Worm (Caenorhabditis elegans) whole organism, L1 larva: Measurements from ENCODE around the gene srv-34.
"Not testable (repeated sequence)": the region's sequence is repeated elsewhere in the genome, so short reads cannot be mapped to it uniquely, and the experiment has no call there.

Source experiments
- C16A3.4 ChIP-seq: fragments of 150-350 bp; optimal IDR thresholded peaks from 2 replicates; lab custom pipeline; 2014; ENCODE audit warnings: missing biosample characterization, missing genetic modification characterization
- C34B4.2 ChIP-seq: sonication (generic microtip); optimal IDR thresholded peaks from 2 replicates; lab custom pipeline; 2017; ENCODE audit warnings: mild to moderate bottlenecking, missing genetic modification characterization, missing compliant biosample characterization
- F16B12.6 ChIP-seq: fragments of 150-350 bp; optimal IDR thresholded peaks from 2 replicates; lab custom pipeline; 2014; ENCODE audit warnings: missing biosample characterization, missing genetic modification characterization
- alr-1 ChIP-seq: fragments of 200-800 bp; sonication (Bioruptor generic); optimal IDR thresholded peaks from 2 replicates; lab custom pipeline; 2018; ENCODE audit warnings: borderline replicate concordance, mild to moderate bottlenecking, missing genetic modification characterization, missing compliant biosample characterization
- ceh-8 ChIP-seq: fragments of 200-800 bp; sonication (Bioruptor generic); optimal IDR thresholded peaks from 2 replicates; lab custom pipeline; 2018; ENCODE audit warnings: mild to moderate bottlenecking, missing genetic modification characterization, moderate library complexity, missing compliant biosample characterization
- ceh-88 ChIP-seq: fragments of 200-800 bp; sonication (Bioruptor generic); IDR thresholded peaks from 2 replicates; pipeline ENCODE4 v1.3.6; 2022; ENCODE audit warnings: missing genetic modification characterization, missing compliant biosample characterization
- ceh-90 ChIP-seq: sonication (generic microtip); optimal IDR thresholded peaks from 2 replicates; lab custom pipeline; 2016; ENCODE audit warnings: missing genetic modification characterization, missing compliant biosample characterization
- dpl-1 ChIP-seq, 3 experiments: fragments of 150-350 bp in 2 of 3; sonication (generic microtip) in 1 of 3; optimal IDR thresholded peaks; 2 replicates each; lab custom pipeline; 2014 to 2017; ENCODE audit warnings: missing biosample characterization in 3 of 3, missing genetic modification characterization in 3 of 3, missing genetic modification reagents in 3 of 3
- dsc-1 ChIP-seq: sonication (generic microtip); optimal IDR thresholded peaks from 2 replicates; lab custom pipeline; 2016; ENCODE audit warnings: mild to moderate bottlenecking, missing genetic modification characterization, missing compliant biosample characterization
- efl-1 ChIP-seq, 4 experiments: fragments of 150-350 bp; optimal IDR thresholded peaks in 3 of 4; peaks in 1 of 4; 1 replicate in 1 of 4; 2 replicates in 3 of 4; lab custom pipeline; 2014; ENCODE audit warnings: missing biosample characterization in 2 of 4, missing genetic modification characterization in 2 of 4, missing genetic modification reagents in 2 of 4
- elt-3 ChIP-seq, 6 experiments: fragments of 150-350 bp in 1 of 6; sonication (generic microtip); optimal IDR thresholded peaks; 2 replicates each; lab custom pipeline; 2017 to 2018; ENCODE audit warnings: missing biosample characterization in 6 of 6, missing genetic modification characterization in 6 of 6, inconsistent platforms in 1 of 6
- fkh-8 ChIP-seq: sonication (generic microtip); optimal IDR thresholded peaks from 2 replicates; lab custom pipeline; 2016; ENCODE audit warnings: mild to moderate bottlenecking, missing genetic modification characterization, missing compliant biosample characterization
- fos-1 ChIP-seq: fragments of 150-350 bp; optimal IDR thresholded peaks from 2 replicates; lab custom pipeline; 2014; ENCODE audit warnings: missing biosample characterization, missing genetic modification characterization
- grh-1 ChIP-seq: fragments of 200-800 bp; sonication (Bioruptor generic); IDR thresholded peaks from 2 replicates; pipeline ENCODE4 v1.3.6; 2022; ENCODE audit warnings: missing genetic modification reagents, missing genetic modification characterization, missing compliant biosample characterization
- hlh-17 ChIP-seq: fragments of 200-800 bp; sonication (Bioruptor generic); optimal IDR thresholded peaks from 2 replicates; lab custom pipeline; 2018; ENCODE audit warnings: missing genetic modification characterization, mild to moderate bottlenecking, missing compliant biosample characterization, moderate library complexity, borderline replicate concordance
- hlh-4 ChIP-seq: sonication (generic microtip); optimal IDR thresholded peaks from 2 replicates; lab custom pipeline; 2016; ENCODE audit warnings: mild to moderate bottlenecking, missing genetic modification characterization, missing compliant biosample characterization
- irx-1 ChIP-seq: sonication (generic microtip); optimal IDR thresholded peaks from 2 replicates; lab custom pipeline; 2016; ENCODE audit warnings: missing genetic modification characterization, missing compliant biosample characterization
- lin-13 ChIP-seq: fragments of 150-350 bp; optimal IDR thresholded peaks from 2 replicates; lab custom pipeline; 2014; ENCODE audit warnings: missing biosample characterization, missing genetic modification reagents, missing genetic modification characterization
- lin-14 ChIP-seq: fragments of 200-800 bp; sonication (Bioruptor generic); optimal IDR thresholded peaks from 2 replicates; lab custom pipeline; 2018; ENCODE audit warnings: mild to moderate bottlenecking, missing genetic modification characterization, moderate library complexity, missing compliant biosample characterization
- lin-35 ChIP-seq, 2 experiments: fragments of 150-350 bp; optimal IDR thresholded peaks; 2 replicates each; lab custom pipeline; 2014; ENCODE audit warnings: missing biosample characterization in 2 of 2, missing genetic modification characterization in 2 of 2, missing genetic modification reagents in 2 of 2
- lir-3 ChIP-seq: sonication (generic microtip); optimal IDR thresholded peaks from 2 replicates; lab custom pipeline; 2016; ENCODE audit warnings: mild to moderate bottlenecking, missing genetic modification characterization, moderate library complexity, missing compliant biosample characterization; ENCODE audit not compliant: poor library complexity
- mab-9 ChIP-seq: fragments of 200-800 bp; sonication (Bioruptor generic); IDR thresholded peaks from 2 replicates; pipeline ENCODE4 v1.3.6; 2022; ENCODE audit warnings: missing genetic modification reagents, missing genetic modification characterization, missing compliant biosample characterization
- mdl-1 ChIP-seq, 2 experiments: fragments of 150-350 bp; optimal IDR thresholded peaks; 2 replicates each; lab custom pipeline; 2014 to 2017; ENCODE audit warnings: missing biosample characterization in 2 of 2, missing genetic modification characterization in 2 of 2, inconsistent platforms in 1 of 2
- mep-1 ChIP-seq: fragments of 150-350 bp; optimal IDR thresholded peaks from 2 replicates; lab custom pipeline; 2014; ENCODE audit warnings: missing biosample characterization, missing genetic modification characterization
- nhr-12 ChIP-seq: sonication (generic microtip); optimal IDR thresholded peaks from 2 replicates; lab custom pipeline; 2017; ENCODE audit warnings: missing biosample characterization, missing genetic modification characterization
- nhr-28 ChIP-seq: fragments of 150-350 bp; optimal IDR thresholded peaks from 2 replicates; lab custom pipeline; 2014; ENCODE audit warnings: missing biosample characterization, missing genetic modification characterization
- nhr-47 ChIP-seq: sonication (generic microtip); optimal IDR thresholded peaks from 2 replicates; lab custom pipeline; 2016; ENCODE audit warnings: mild to moderate bottlenecking, missing genetic modification characterization, moderate library complexity, missing compliant biosample characterization
- nhr-85 ChIP-seq: sonication (generic microtip); peaks from one replicate; lab custom pipeline; 2016; ENCODE audit warnings: missing genetic modification characterization, inconsistent platforms, missing compliant biosample characterization
- nhr-90 ChIP-seq: sonication (generic microtip); optimal IDR thresholded peaks from 2 replicates; lab custom pipeline; 2016; ENCODE audit warnings: mild to moderate bottlenecking, missing genetic modification characterization, missing compliant biosample characterization; ENCODE audit not compliant: poor library complexity
- pag-3 ChIP-seq: sonication (generic microtip); optimal IDR thresholded peaks from 2 replicates; lab custom pipeline; 2017; ENCODE audit warnings: missing genetic modification characterization, mild to moderate bottlenecking, missing compliant biosample characterization, antibody characterized with exemption, borderline replicate concordance; ENCODE audit not compliant: insufficient read depth
- rnt-1 ChIP-seq: sonication (generic microtip); optimal IDR thresholded peaks from 2 replicates; lab custom pipeline; 2016; ENCODE audit warnings: mild to moderate bottlenecking, missing genetic modification characterization, moderate library complexity, missing compliant biosample characterization
- sox-4 ChIP-seq: sonication (generic microtip); optimal IDR thresholded peaks from 2 replicates; lab custom pipeline; 2016; ENCODE audit warnings: missing genetic modification characterization, missing compliant biosample characterization
- sup-37 ChIP-seq: fragments of 200-800 bp; sonication (Bioruptor generic); optimal IDR thresholded peaks from 2 replicates; lab custom pipeline; 2018; ENCODE audit warnings: mild to moderate bottlenecking, missing genetic modification characterization, missing compliant biosample characterization
- swsn-7 ChIP-seq: sonication (generic microtip); optimal IDR thresholded peaks from 2 replicates; lab custom pipeline; 2016; ENCODE audit warnings: missing genetic modification characterization, missing compliant biosample characterization
- tlp-1 ChIP-seq: fragments of 150-350 bp; optimal IDR thresholded peaks from 2 replicates; lab custom pipeline; 2014; ENCODE audit warnings: missing biosample characterization, missing genetic modification characterization
- unc-62 ChIP-seq: fragments of 150-350 bp; optimal IDR thresholded peaks from 2 replicates; lab custom pipeline; 2014; ENCODE audit warnings: missing biosample characterization, missing genetic modification reagents, missing genetic modification characterization
- zip-4 ChIP-seq: fragments of 200-800 bp; sonication (Bioruptor generic); optimal IDR thresholded peaks from 2 replicates; lab custom pipeline; 2018; ENCODE audit warnings: mild to moderate bottlenecking, missing genetic modification characterization, moderate library complexity, missing compliant biosample characterization
- ztf-4 ChIP-seq: fragments of 150-350 bp; optimal IDR thresholded peaks from 2 replicates; lab custom pipeline; 2014; ENCODE audit warnings: missing biosample characterization, missing genetic modification characterization

Gene srv-34

DNA sequence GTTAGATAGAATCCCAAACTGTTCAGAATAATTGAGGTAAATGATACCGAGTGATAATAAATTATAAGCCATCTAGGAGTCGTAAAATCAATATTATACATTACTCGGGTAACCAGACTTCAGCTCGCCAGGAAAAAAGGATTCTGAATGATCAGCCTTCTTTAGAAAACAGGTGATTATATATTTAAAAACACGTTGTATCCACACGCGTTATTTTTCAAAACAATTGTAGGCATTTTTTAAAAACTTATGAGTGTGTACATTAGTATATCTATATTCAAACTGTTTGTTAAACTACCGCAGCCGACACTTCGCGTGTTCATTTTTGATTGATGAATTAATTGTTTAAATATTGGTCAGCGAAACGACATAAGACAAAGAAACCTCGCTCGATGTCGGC lies 13.7 kb upstream of the srv-34 start, which contains the start of gene sri-65:
Gene sri-65, minus strand, starts transcription at position 101 of the 400 bp plus-strand sequence.
- peak; percentile 88 for TF ChIP-seq hlh-4 (tag; lab: Kevin White, UChicago)
- no peak for TF ChIP-seq nhr-12
- TF ChIP-seq, all 84 proteins: peak for 1

DNA sequence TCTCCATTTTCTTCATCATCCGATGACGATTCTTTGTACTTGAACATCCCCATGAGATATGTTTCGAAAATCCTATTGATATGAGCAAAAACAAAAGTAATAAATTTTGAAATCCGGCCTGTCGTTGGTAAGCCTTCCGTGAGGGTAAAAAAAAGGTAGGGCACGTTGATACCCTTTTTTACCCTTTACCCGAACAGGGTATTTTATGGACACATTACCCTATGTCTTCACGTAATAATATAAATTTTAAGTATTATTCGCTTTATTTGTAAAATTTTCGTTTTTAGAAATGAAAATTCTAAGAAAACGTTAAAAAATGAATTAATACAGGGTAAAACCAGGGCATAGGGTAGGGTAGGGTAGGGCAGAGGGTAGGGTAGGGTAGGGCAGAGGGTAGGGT lies 9.2 kb upstream of the srv-34 start, which contains the start of gene F13A7.7:
Gene F13A7.7, minus strand, starts transcription at position 101 of the 400 bp plus-strand sequence.
- not testable (repeated sequence) for TF ChIP-seq ceh-8; sup-37 (GFP tag; lab: Kevin White, UChicago); mep-1 (tag; lab: Kevin White, UChicago)

DNA sequence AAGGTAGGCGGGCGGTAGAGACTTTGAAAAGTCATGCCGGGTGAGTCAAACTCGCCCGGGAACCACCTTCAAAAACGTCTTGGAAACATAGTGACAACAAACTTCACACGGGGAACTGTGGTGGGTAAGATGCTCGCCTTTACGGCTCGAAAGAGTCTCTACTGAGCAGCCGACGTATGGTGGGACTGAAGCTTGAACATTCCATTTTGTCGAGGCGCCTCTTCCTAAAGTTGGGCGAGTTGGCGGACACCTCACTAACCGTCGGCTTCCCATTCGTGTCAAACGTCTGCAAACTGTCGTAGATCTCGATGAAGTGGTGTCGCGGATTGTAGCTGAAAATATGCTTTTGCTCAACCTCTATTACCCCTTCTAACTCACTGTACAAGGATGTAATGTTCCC lies 8.4 kb upstream of the srv-34 start:
- TF ChIP-seq elt-3 (tag; optimal IDR thresholded peaks at IDR 0.05; lab: Kevin White, UChicago) (no peak), mdl-1 (tag; optimal IDR thresholded peaks at IDR 0.05; lab: Kevin White, UChicago) (no peak), nhr-47 (tag; lab: Kevin White, UChicago) (no peak), efl-1 (optimal IDR thresholded peaks at IDR 0.05; lab: Kevin White, UChicago) (no peak), efl-1 (GFP tag; optimal IDR thresholded peaks at IDR 0.05 in 1 of 2; lab: Kevin White, UChicago) (peak in 1 of 2 experiments; percentile 58), lin-13 (GFP tag; lab: Kevin White, UChicago) (no peak)

DNA sequence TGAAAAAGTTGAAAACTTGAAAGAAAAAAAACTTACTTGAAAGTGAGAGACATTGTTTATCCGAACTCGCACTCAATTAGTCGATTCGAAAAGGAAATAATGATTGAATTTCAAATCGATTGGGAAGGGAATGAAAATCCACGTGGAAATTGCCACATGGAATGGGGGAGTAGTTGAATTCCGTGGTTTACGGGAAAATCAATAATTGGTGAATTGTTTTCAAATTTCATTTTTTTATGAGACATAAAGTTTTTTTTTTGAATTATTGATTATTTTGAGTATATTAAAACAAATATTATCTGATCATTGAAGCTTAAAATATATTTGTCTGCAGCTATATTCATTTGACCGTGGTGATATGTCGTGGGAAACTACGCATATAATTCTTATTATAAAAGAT lies 3.3 kb upstream of the srv-34 start, which contains the start of gene F13A7.1:
Gene F13A7.1, minus strand, starts transcription at position 101 of the 400 bp plus-strand sequence.
- TF ChIP-seq fkh-8 (no peak), nhr-90 (tag; lab: Kevin White, UChicago) (no peak), lir-3 (tag; lab: Kevin White, UChicago) (no peak), lin-14 (GFP tag; lab: Kevin White, UChicago) (no peak), sox-4 (tag; lab: Kevin White, UChicago) (no peak), dpl-1 (GFP tag; optimal IDR thresholded peaks at IDR 0.05; lab: Kevin White, UChicago) (no peak), ceh-88 (GFP tag; lab: Robert Waterston, UW) (no peak), swsn-7 (tag; lab: Kevin White, UChicago) (no peak), hlh-17 (GFP tag; lab: Kevin White, UChicago) (no peak), rnt-1 (tag; lab: Kevin White, UChicago) (no peak), fos-1 (tag; lab: Kevin White, UChicago) (no peak), C16A3.4 (no peak), mab-9 (no peak)

DNA sequence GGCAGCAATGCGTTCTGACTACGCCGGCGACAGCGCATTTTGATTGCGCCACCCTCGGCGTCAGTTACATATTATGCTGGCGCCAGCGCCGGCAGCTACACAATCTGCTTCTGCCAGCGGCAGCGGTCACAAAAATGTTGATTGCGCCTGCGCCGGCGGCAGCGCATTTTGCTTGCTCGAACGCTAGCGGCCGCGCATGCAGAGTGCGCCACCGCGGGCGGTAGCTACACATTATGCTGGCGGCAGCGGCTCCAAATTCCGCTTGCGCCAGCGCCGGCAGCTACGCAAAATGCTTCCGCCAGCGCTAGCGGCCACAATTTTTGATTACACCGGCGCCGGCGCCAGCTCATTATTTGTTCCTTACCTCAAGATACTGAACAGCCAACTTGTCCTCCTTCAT lies 2.6 kb upstream of the srv-34 start:
- TF ChIP-seq lir-3 (tag; lab: Kevin White, UChicago) = no peak
- TF ChIP-seq ceh-90 = no peak
- no peak for TF ChIP-seq lin-35 (GFP tag; optimal IDR thresholded peaks at IDR 0.05; lab: Kevin White, UChicago)
- no peak for TF ChIP-seq zip-4 (GFP tag; lab: Kevin White, UChicago)
- no peak for TF ChIP-seq irx-1 (tag; lab: Kevin White, UChicago)

DNA sequence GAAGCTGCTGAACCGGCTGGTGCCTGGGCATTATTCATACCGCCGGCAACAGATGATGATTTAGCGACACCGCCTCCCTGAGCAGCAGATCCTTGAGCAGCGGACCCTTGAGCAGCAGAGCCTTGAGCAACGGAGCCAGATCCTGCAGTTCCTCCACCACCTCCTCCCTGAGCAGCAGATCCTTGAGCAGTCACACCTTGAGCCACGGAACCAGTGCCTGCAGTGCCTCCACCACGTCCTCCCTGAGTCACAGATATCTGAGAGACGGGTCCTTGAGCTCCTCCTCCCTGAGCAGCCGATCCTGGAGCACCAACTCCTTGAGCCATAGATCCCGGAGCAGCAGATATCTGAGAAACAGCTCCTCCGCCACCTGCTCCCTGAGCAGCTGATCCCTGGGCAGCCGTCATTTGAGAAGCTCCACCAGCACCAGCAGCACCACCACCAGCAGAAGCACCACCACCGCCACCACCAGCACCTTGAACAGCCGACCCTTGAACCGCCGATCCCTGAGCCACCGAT lies 1.9 kb upstream of the srv-34 start:
- no peak for TF ChIP-seq ztf-4 (tag; lab: Kevin White, UChicago)
- no peak for TF ChIP-seq grh-1 (GFP tag; lab: Robert Waterston, UW)
- TF ChIP-seq tlp-1 (tag; lab: Kevin White, UChicago) = no peak
- no peak for TF ChIP-seq C34B4.2
- TF ChIP-seq lir-3 (tag; lab: Kevin White, UChicago) = no peak
- no peak for TF ChIP-seq unc-62 (GFP tag; lab: Kevin White, UChicago)
- no peak for TF ChIP-seq pag-3 (tag; lab: Kevin White, UChicago)
- TF ChIP-seq C16A3.4 = no peak
- TF ChIP-seq alr-1 = no peak
- no peak for TF ChIP-seq elt-3 (tag; optimal IDR thresholded peaks at IDR 0.05; lab: Kevin White, UChicago)
- no peak for TF ChIP-seq hlh-17 (GFP tag; lab: Kevin White, UChicago)
- TF ChIP-seq rnt-1 (tag; lab: Kevin White, UChicago) = no peak
- no peak for TF ChIP-seq mab-9
- TF ChIP-seq nhr-85 (tag; lab: Kevin White, UChicago) = no peak
- no peak for TF ChIP-seq mdl-1 (tag; optimal IDR thresholded peaks at IDR 0.05; lab: Kevin White, UChicago)
- no peak for TF ChIP-seq dsc-1 (tag; lab: Kevin White, UChicago)
- TF ChIP-seq ceh-88 (GFP tag; lab: Robert Waterston, UW) = no peak
- TF ChIP-seq F16B12.6 (tag; lab: Kevin White, UChicago) = no peak
- TF ChIP-seq ceh-8 = no peak
- no peak for TF ChIP-seq nhr-28
